Worm (Caenorhabditis elegans): ENCODE results near the gene cyp-33E1.
A peak's percentile ranks its signal among the peaks of the same experiment; 100 is the strongest.

cyp-33E1 gene

ce11 chrIV:8687605-8688191, 39.3 kb upstream of the cyp-33E1 start, which contains the start of gene snrp-3 (continued):
- TF ChIP-seq mep-1 (tag; optimal IDR thresholded peaks at IDR 0.05), result peak; percentile 87
- no peak for TF ChIP-seq gei-8 (GFP tag; optimal IDR thresholded peaks at IDR 0.05)
- TF ChIP-seq hlh-11 (tag; optimal IDR thresholded peaks at IDR 0.05), result no peak
- no peak for TF ChIP-seq zag-1 (tag; optimal IDR thresholded peaks at IDR 0.05)
- TF ChIP-seq nhr-48 (tag; optimal IDR thresholded peaks at IDR 0.05), result peak; percentile 54
- peak; percentile 75 for TF ChIP-seq aha-1 (tag)
- peak; percentile 72 for TF ChIP-seq F10B5.3 (tag; optimal IDR thresholded peaks at IDR 0.05)
- peak; percentile 96 for TF ChIP-seq dpl-1 (GFP tag; optimal IDR thresholded peaks at IDR 0.05)
- TF ChIP-seq lsy-2 (tag; optimal IDR thresholded peaks at IDR 0.05), result peak in 1 of 2 experiments; percentile 94
- TF ChIP-seq hif-1 (tag; optimal IDR thresholded peaks at IDR 0.05), result peak in 1 of 2 experiments; percentile 9
- peak in 1 of 2 experiments; percentile 92 for TF ChIP-seq mdl-1 (tag; optimal IDR thresholded peaks at IDR 0.05)
- TF ChIP-seq zfp-2 (tag; optimal IDR thresholded peaks at IDR 0.05), result peak; percentile 3
- no peak for TF ChIP-seq fos-1 (tag; optimal IDR thresholded peaks at IDR 0.05)
- TF ChIP-seq daf-16 (GFP tag; optimal IDR thresholded peaks at IDR 0.05), result peak in 1 of 2 experiments; percentile 48
- TF ChIP-seq daf-16 (tag; optimal IDR thresholded peaks at IDR 0.05), result peak; percentile 65
- TF ChIP-seq ztf-7 (tag; optimal IDR thresholded peaks at IDR 0.05), result no peak
- TF ChIP-seq tra-1 (GFP tag; IDR thresholded peaks at IDR 0.05), result no peak
- TF ChIP-seq Y48G9A.11 (GFP tag; IDR thresholded peaks at IDR 0.05), result 0 out of 2 replicates have a peak, but pooled peaks have one; percentile 26
- TF ChIP-seq T20F7.1 (GFP tag; optimal IDR thresholded peaks at IDR 0.05), result peak; percentile 83
- TF ChIP-seq egl-43 (GFP tag; IDR thresholded peaks at IDR 0.05), result no peak
- peak; percentile 83 for TF ChIP-seq nhr-6 (tag; optimal IDR thresholded peaks at IDR 0.05)
- TF ChIP-seq zip-2 (tag; optimal IDR thresholded peaks at IDR 0.05), result peak; percentile 47
- TF ChIP-seq lin-15B (tag; optimal IDR thresholded peaks at IDR 0.05), result peak; percentile 52
- TF ChIP-seq dve-1 (tag; optimal IDR thresholded peaks at IDR 0.05; ENCODE audit: insufficient read depth), result peak; percentile 81
- peak; percentile 62; the same call in 1 of the 2 replicates for TF ChIP-seq nhr-42 (GFP tag; IDR thresholded peaks at IDR 0.05)
- peak; percentile 45 for TF ChIP-seq nhr-77 (tag; optimal IDR thresholded peaks at IDR 0.05)
- no peak for TF ChIP-seq ceh-28 (tag; optimal IDR thresholded peaks at IDR 0.05)
- TF ChIP-seq jun-1 (tag; optimal IDR thresholded peaks at IDR 0.05), result peak; percentile 3
- TF ChIP-seq fkh-10 (GFP tag; optimal IDR thresholded peaks at IDR 0.05), result peak; percentile 55
- peak; percentile 82 for TF ChIP-seq lin-38 (GFP tag; IDR thresholded peaks at IDR 0.05)
- no peak for TF ChIP-seq set-16 (GFP tag; IDR thresholded peaks at IDR 0.05)
- TF ChIP-seq egl-27 (tag; optimal IDR thresholded peaks at IDR 0.05), result no peak

DNA sequence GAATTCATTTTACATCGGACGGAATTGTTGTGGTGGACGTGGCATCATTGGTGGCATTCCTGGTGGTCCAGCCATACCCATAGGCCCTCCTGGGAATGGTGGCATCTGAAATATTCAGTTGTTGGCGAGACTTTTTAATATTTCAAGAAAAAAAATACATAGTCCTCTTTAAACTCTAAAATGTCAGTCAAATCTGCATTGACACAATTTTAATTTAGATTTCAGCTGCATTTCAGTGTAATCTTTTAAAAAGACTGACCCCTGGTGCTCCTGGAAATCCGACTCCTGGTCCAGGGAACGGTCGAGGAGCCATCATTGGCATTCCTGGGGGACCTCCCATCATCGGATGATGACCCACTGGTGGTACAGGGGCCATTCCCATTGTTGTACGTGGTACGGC, 38.6 kb upstream of the cyp-33E1 start:
- TF ChIP-seq lsy-2 (tag; optimal IDR thresholded peaks at IDR 0.05) (no peak), snpc-1.2 (GFP tag; IDR thresholded peaks at IDR 0.05) (no peak), zip-2 (tag; optimal IDR thresholded peaks at IDR 0.05) (no peak), nhr-11 (tag; optimal IDR thresholded peaks at IDR 0.05) (no peak), nhr-28 (tag; optimal IDR thresholded peaks at IDR 0.05) (no peak), nhr-10 (tag; optimal IDR thresholded peaks at IDR 0.05) (no peak), aha-1 (tag) (peak; percentile 62)

ce11 chrIV:8686510-8686909, 38.1 kb upstream of the cyp-33E1 start, which contains the start of gene pole-2:
TSS of gene pole-2 (minus strand) at chrIV:8686610.
- TF ChIP-seq D1046.2 (GFP tag; IDR thresholded peaks at IDR 0.05) (no peak), fkh-10 (GFP tag; optimal IDR thresholded peaks at IDR 0.05) (no peak), lir-3 (tag; optimal IDR thresholded peaks at IDR 0.05) (no peak), nhr-28 (tag; optimal IDR thresholded peaks at IDR 0.05) (no peak), nhr-102 (tag; optimal IDR thresholded peaks at IDR 0.05) (no peak), zag-1 (tag; optimal IDR thresholded peaks at IDR 0.05) (no peak), ces-1 (GFP tag; optimal IDR thresholded peaks at IDR 0.05) (no peak), hlh-11 (tag; optimal IDR thresholded peaks at IDR 0.05) (no peak), aha-1 (tag) (no peak), nhr-48 (tag; optimal IDR thresholded peaks at IDR 0.05) (no peak)
